Worm (Caenorhabditis elegans) whole organism, midembryonic: ENCODE measurements around the gene D1025.10.

Experiments
- T22C8.4 ChIP-seq: fragments of 200-800 bp; sonication (Bioruptor generic); IDR thresholded peaks from 2 replicates; pipeline ENCODE4 v1.3.6; 2022; ENCODE audit warnings: missing genetic modification characterization, missing compliant biosample characterization
- cog-1 ChIP-seq: sonication (generic microtip); optimal IDR thresholded peaks from 2 replicates; lab custom pipeline; 2016; ENCODE audit warnings: missing genetic modification characterization, missing compliant biosample characterization
- flt-1 ChIP-seq: fragments of 200-800 bp; sonication (Bioruptor generic); IDR thresholded peaks from 2 replicates; pipeline ENCODE4 v1.3.6; 2022; ENCODE audit warnings: missing genetic modification characterization, missing compliant biosample characterization
- klf-2 ChIP-seq: fragments of 200-800 bp; sonication (Bioruptor generic); conservative IDR thresholded peaks from 2 replicates; pipeline ENCODE4 v1.3.6; 2022; ENCODE audit warnings: missing genetic modification reagents, missing genetic modification characterization, missing compliant biosample characterization
- med-1 ChIP-seq: sonication (generic microtip); optimal IDR thresholded peaks from 2 replicates; lab custom pipeline; 2017; ENCODE audit warnings: missing genetic modification characterization, mild to moderate bottlenecking, missing compliant biosample characterization, antibody characterized with exemption, missing genetic modification reagents; ENCODE audit not compliant: insufficient read depth
- ref-1 ChIP-seq: fragments of 200-800 bp; sonication (Bioruptor generic); conservative IDR thresholded peaks from 2 replicates; pipeline ENCODE4 v1.3.6; 2022; ENCODE audit warnings: missing genetic modification reagents, missing genetic modification characterization, missing compliant biosample characterization
- tab-1 ChIP-seq: fragments of 200-800 bp; sonication (Bioruptor generic); IDR thresholded peaks from 2 replicates; pipeline ENCODE4 v1.3.6; 2022; ENCODE audit warnings: missing genetic modification characterization, missing compliant biosample characterization
- ztf-23 ChIP-seq: fragments of 200-800 bp; sonication (Bioruptor generic); IDR thresholded peaks from 2 replicates; pipeline ENCODE4 v1.3.6; 2022; ENCODE audit warnings: missing genetic modification reagents, missing genetic modification characterization, missing compliant biosample characterization
- ztf-29 ChIP-seq: fragments of 200-800 bp; sonication (Bioruptor generic); IDR thresholded peaks from 2 replicates; pipeline ENCODE4 v1.3.6; 2022; ENCODE audit warnings: missing genetic modification reagents, missing genetic modification characterization, missing compliant biosample characterization

The D1025.10 gene

DNA sequence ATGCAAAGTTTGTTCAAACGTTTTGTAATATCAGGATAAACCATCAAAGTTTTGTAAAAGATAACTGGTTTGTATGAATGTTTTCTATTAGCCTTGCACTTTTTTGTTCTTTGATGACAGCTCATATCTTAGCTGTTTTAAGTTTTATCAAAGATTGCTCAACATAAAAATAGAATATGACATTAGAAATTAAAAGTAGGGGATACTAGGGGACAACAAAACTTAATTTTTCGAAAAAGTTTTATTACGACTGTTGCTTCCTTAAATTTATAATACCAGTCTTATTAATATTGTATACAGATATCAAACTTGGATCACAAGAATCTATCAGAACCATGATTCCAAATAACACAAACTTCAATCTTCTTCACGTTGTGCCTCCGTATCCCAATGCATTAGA is 20.9 kb upstream of the D1025.10 start, which contains the start of gene ztf-14:
ztf-14 (plus strand) TSS at position 301 of the 400 bp plus-strand sequence.
- TF ChIP-seq flt-1 (GFP tag; lab: Robert Waterston, UW) = no peak
- no peak for TF ChIP-seq ref-1 (GFP tag; lab: Robert Waterston, UW)
- no peak for TF ChIP-seq tab-1 (GFP tag; lab: Robert Waterston, UW)
- no peak for TF ChIP-seq ztf-29 (GFP tag; lab: Robert Waterston, UW)
- TF ChIP-seq ztf-23 = no peak
- TF ChIP-seq med-1 = no peak
- TF ChIP-seq klf-2 (GFP tag; lab: Robert Waterston, UW) = no peak
- no peak for TF ChIP-seq T22C8.4 (GFP tag; lab: Robert Waterston, UW)
- no peak for TF ChIP-seq cog-1

DNA sequence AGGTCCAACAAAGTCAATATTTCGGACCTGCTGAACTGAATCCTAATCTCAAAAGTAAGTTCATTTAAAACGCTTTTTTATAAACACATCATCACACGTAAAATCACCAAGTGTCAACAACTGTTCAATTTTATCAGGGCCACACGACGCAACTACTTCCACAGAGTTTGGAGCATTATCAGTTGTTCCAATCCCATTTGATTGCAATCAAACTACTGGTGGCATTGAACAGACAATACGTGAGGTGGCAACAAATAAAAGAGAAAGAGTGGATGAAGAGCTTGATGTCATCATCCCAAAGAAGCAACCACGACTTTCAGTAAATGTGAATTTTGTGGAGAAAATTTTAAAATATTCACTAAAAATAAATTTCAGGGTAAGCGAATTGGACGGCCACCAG is 20.1 kb upstream of the D1025.10 start:
- no peak for TF ChIP-seq T22C8.4 (GFP tag; lab: Robert Waterston, UW)
- no peak for TF ChIP-seq ref-1 (GFP tag; lab: Robert Waterston, UW)
- TF ChIP-seq ztf-23 = no peak
- no peak for TF ChIP-seq tab-1 (GFP tag; lab: Robert Waterston, UW)

DNA sequence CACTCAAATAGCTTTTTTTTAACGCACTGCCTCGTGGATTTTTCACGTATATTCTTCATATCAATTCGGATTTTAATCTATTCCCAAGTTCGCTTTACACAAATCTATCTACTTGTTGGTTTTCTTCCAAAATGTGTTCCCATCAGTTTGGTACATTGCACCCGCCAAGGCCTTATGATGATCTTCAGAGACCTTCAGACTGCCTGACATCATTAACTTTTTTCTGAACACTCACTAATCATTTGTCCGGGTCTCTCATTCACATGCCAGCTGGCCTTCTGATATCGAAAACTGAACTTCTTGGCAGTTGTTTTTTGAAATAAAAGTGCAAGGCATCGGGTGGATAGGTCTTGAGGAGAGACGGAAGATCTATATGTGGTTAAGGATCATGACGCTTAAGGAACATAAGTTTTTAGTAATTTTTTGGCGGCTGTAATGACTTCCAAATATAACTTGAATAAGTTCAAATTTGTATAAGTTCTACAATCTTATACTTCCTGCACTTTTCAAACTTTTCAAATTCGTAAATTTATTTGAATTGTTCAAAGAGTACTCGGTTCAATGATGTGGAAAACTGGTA is 16.7 kb upstream of the D1025.10 start:
- TF ChIP-seq klf-2 (GFP tag; lab: Robert Waterston, UW) (no peak), tab-1 (GFP tag; lab: Robert Waterston, UW) (no peak), flt-1 (GFP tag; lab: Robert Waterston, UW) (no peak), T22C8.4 (GFP tag; lab: Robert Waterston, UW) (no peak), ztf-29 (GFP tag; lab: Robert Waterston, UW) (no peak), ref-1 (GFP tag; lab: Robert Waterston, UW) (no peak), cog-1 (no peak)

DNA sequence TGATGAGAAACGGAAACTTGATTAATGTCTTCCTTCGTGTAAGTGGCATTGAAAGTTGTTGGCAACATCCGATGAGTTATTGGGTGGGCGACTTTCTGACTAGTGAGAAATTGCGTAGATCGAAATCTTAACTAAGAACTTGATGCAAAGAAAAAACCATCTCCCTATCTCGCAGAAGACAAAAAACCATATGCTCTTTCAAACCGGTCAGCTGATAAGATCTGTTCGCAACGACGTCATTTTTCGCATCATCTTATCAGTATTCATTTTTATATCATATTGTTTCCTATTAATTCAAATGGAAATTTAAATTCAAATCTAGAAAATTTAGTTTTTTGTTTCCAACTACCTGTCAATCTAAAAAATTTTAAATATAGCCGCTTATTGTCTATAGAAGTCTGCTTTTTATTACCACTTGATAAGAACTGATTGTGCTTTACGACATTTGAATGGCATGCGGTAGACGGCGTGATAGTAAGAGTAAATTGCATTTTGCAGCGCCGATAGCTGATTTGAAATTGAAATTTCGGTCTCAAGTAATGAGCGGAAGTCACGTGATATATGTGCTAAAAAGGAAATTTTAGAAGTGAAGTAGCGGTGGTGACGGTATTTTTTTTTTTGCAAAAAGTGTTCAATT is 16.1 kb upstream of the D1025.10 start:
- TF ChIP-seq cog-1 (no peak), flt-1 (GFP tag; lab: Robert Waterston, UW) (no peak), ztf-23 (no peak), med-1 (no peak), ztf-29 (GFP tag; lab: Robert Waterston, UW) (no peak), ref-1 (GFP tag; lab: Robert Waterston, UW) (no peak), tab-1 (GFP tag; lab: Robert Waterston, UW) (no peak), klf-2 (GFP tag; lab: Robert Waterston, UW) (no peak), T22C8.4 (GFP tag; lab: Robert Waterston, UW) (no peak)

DNA sequence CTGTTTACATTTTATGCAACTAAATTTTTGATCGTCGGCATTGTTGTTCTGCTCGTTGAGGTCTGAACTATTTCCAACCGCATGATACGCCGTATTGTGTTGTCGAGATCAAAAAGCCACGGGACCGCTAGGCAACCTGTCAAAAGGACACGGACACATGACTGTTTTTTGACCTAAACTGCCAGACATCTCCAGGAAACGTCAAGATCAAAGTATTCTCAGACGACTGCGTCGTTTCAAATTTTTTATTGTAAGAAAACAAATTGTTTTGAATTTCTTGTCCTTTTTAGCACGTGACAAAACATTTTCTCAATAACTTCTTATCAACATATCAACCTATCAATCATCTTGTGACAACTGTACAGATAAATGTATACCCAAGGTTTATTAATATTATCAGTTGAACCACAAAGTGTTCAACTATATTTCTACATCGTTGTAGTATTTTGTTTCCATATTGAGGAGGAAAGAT is 14.5 kb upstream of the D1025.10 start:
- TF ChIP-seq flt-1 (GFP tag; lab: Robert Waterston, UW) (no peak), tab-1 (GFP tag; lab: Robert Waterston, UW) (no peak), cog-1 (no peak)

DNA sequence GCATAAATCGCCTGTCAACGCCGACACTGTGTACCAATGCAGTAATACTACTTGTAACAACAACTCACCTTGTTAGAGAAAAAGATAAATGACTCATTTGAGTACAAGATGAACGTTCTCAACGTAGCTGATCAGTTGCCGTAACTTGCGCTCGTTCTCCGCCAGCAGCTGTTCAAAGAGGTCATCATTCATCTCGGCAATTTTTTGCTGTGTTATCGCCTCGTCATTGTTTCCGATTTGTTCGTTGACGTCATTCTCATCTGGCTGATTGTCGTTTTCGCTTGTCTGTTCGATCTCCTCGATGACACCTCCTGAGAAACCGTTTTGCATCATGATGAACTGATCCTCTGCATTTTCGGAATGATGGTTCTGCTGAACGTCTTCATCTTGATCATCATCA is 13.4 kb upstream of the D1025.10 start:
- TF ChIP-seq T22C8.4 (GFP tag; lab: Robert Waterston, UW) (no peak), klf-2 (GFP tag; lab: Robert Waterston, UW) (no peak), flt-1 (GFP tag; lab: Robert Waterston, UW) (no peak), ref-1 (GFP tag; lab: Robert Waterston, UW) (no peak), med-1 (no peak), ztf-23 (no peak), cog-1 (no peak), tab-1 (GFP tag; lab: Robert Waterston, UW) (no peak), ztf-29 (GFP tag; lab: Robert Waterston, UW) (no peak)

DNA sequence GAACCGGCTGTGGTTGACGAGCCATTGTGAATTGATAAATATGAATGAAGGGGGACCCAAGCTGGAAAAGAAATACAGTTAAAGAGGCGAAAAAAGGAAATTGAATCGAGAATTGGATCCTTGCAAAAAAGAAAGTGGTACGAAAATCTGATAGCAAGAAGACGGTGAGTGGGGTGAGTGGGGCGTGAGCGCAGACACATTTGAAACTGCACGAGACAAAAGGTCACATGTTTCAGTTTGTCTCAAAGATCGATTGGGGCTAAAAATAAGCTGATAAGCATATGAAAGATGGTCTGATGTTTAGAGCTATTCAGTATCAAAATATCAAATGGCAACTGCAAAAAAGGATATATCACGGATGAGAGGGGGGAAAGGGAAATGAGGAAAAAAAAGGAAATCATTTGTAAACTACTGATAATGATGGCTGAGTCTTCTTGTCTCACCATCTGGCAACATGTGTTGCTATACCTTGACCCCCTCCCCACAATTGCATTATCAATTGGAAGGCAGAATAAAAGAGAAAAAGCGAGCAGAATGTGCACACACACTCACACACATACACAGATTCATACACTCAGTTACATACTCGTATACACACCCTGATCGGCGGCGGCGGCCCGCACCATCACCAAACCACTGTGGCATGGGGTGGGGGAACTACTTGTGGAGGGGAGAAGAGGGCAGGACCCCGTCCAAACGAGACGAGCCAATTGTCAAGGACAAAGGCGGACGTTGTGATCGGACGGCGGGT is 12.7 kb upstream of the D1025.10 start, which contains the start of gene M163.1:
M163.1 (minus strand) TSS at position 25 of the 751 bp plus-strand sequence.
- no peak for TF ChIP-seq T22C8.4 (GFP tag; lab: Robert Waterston, UW)
- TF ChIP-seq tab-1 (GFP tag; lab: Robert Waterston, UW) = peak; percentile 67; the same call in 1 of the 2 replicates
- TF ChIP-seq flt-1 (GFP tag; lab: Robert Waterston, UW) = peak; percentile 73; the same call in 1 of the 2 replicates
- no peak for TF ChIP-seq ref-1 (GFP tag; lab: Robert Waterston, UW)
- peak; percentile 33 for TF ChIP-seq cog-1
- TF ChIP-seq ztf-23 = 0 out of 2 replicates have a peak, but pooled peaks have one; percentile 17
- TF ChIP-seq ztf-29 (GFP tag; lab: Robert Waterston, UW) = peak; percentile 45; the same call in 1 of the 2 replicates
- TF ChIP-seq med-1 = no peak
- no peak for TF ChIP-seq klf-2 (GFP tag; lab: Robert Waterston, UW)

DNA sequence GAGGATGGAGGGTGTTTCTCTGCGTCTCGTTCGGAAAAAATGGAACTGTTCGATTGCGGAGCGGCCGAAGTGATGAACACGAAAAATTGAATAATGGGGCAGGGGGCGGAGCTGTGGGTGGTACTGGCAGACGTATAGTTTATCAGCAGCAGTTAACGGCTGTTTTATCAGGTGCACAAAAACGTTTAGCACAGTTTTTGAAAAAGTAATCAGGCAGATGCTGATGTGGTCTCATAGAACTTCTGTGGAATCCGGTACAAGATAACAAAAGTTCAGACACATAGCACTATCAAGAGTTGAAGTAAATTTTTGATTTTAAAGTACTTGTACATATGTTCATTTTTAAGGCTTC is 12.1 kb upstream of the D1025.10 start:
- TF ChIP-seq flt-1 (GFP tag; lab: Robert Waterston, UW) = no peak
- TF ChIP-seq klf-2 (GFP tag; lab: Robert Waterston, UW) = no peak
- no peak for TF ChIP-seq ztf-23
- TF ChIP-seq T22C8.4 (GFP tag; lab: Robert Waterston, UW) = no peak

DNA sequence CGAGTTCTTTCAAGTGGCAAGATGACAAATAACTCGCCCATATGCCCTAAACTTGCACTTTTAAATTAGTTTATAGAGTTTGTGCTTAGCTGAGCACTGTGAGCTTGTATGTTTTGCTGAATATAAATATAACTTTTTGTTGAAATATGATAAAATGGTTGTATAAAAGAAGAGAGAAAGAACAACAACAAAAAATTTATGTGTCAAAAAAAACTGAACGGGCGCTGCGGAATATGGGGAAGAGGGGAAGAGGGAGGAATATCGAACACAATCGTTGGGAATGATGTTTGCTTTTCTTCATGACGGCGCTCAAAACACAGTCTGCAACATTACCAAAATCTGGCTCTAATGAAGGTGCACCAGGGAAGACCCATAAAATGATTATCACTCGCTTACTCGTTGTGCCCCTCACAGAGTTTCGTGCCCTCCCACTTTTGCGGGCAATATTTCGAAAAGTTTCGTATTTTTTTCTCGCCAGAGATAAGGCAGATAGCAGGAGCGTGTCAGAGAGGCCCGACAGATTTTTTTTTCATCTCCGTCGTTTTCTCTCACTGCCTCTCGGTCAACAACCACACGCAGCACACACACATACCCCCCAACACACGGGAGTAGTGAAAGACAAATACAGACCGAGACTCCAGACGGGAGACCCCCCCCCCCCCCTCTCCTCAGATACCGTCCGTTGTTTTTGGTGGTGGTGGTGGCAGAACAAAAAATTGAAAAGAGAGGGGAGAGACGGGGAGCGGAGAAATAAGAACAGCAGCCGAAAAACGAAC is 10.9 kb upstream of the D1025.10 start:
- TF ChIP-seq ztf-29 (GFP tag; lab: Robert Waterston, UW) (no peak), med-1 (no peak), flt-1 (GFP tag; lab: Robert Waterston, UW) (peak; percentile 18; the same call in 1 of the 2 replicates)
